Worm (Caenorhabditis elegans) whole organism, early embryonic: ENCODE results near the gene ears-2.

Experiments used
- B0310.2 ChIP-seq: sonication (generic microtip); optimal IDR thresholded peaks from 2 replicates; lab custom pipeline; 2016; ENCODE audit warnings: mild to moderate bottlenecking, missing genetic modification characterization, missing compliant biosample characterization
- F13C5.2 ChIP-seq: sonication (generic microtip); optimal IDR thresholded peaks from 2 replicates; lab custom pipeline; 2017; ENCODE audit warnings: mild to moderate bottlenecking, missing genetic modification characterization, inconsistent platforms, missing compliant biosample characterization
- aly-1 ChIP-seq: sonication (generic microtip); optimal IDR thresholded peaks from 2 replicates; lab custom pipeline; 2016; ENCODE audit warnings: missing genetic modification characterization, missing compliant biosample characterization
- ama-1 ChIP-seq: fragments of 150-350 bp; optimal IDR thresholded peaks from 2 replicates; lab custom pipeline; 2014
- ceh-13 ChIP-seq: fragments of 200-800 bp; sonication (Bioruptor generic); optimal IDR thresholded peaks from 2 replicates; lab custom pipeline; 2018; ENCODE audit warnings: mild to moderate bottlenecking, missing genetic modification characterization, missing compliant biosample characterization
- ceh-36 ChIP-seq: sonication (generic microtip); optimal IDR thresholded peaks from 2 replicates; lab custom pipeline; 2016; ENCODE audit warnings: missing genetic modification characterization, inconsistent platforms, missing compliant biosample characterization
- ets-7 ChIP-seq: sonication (generic microtip); optimal IDR thresholded peaks from 2 replicates; lab custom pipeline; 2016; ENCODE audit warnings: missing genotype, missing genetic modification characterization, missing compliant biosample characterization
- flt-1 ChIP-seq: fragments of 200-800 bp; sonication (Bioruptor generic); IDR thresholded peaks from 2 replicates; pipeline ENCODE4 v1.3.6; 2022; ENCODE audit warnings: missing genetic modification characterization, missing compliant biosample characterization
- hmbx-1 ChIP-seq: sonication (generic microtip); optimal IDR thresholded peaks from 2 replicates; lab custom pipeline; 2016; ENCODE audit warnings: mild to moderate bottlenecking, missing genetic modification characterization, missing compliant biosample characterization
- hmg-4 ChIP-seq: fragments of 200-800 bp; sonication (Bioruptor generic); optimal IDR thresholded peaks from 2 replicates; lab custom pipeline; 2018; ENCODE audit warnings: mild to moderate bottlenecking, missing genetic modification characterization, missing compliant biosample characterization
- hnd-1 ChIP-seq: sonication (generic microtip); optimal IDR thresholded peaks from 2 replicates; lab custom pipeline; 2016; ENCODE audit warnings: missing genetic modification characterization, missing compliant biosample characterization
- pes-1 ChIP-seq: fragments of 200-800 bp; sonication (Bioruptor generic); IDR thresholded peaks from 2 replicates; pipeline ENCODE4 v1.3.6; 2022; ENCODE audit warnings: missing genetic modification reagents, missing genetic modification characterization, missing compliant biosample characterization
- scrt-1 ChIP-seq: fragments of 200-800 bp; sonication (Bioruptor generic); IDR thresholded peaks from 2 replicates; pipeline ENCODE4 v1.3.6; 2022; ENCODE audit warnings: missing genetic modification characterization, missing compliant biosample characterization
- sea-1 ChIP-seq: fragments of 200-800 bp; sonication (Bioruptor generic); conservative IDR thresholded peaks from 2 replicates; pipeline ENCODE4 v1.3.6; 2022; ENCODE audit warnings: missing genetic modification characterization, missing compliant biosample characterization
- tbx-11 ChIP-seq: fragments of 200-800 bp; sonication (Bioruptor generic); IDR thresholded peaks from 2 replicates; pipeline ENCODE4 v1.3.6; 2022; ENCODE audit warnings: missing genetic modification characterization, missing compliant biosample characterization
- tbx-37 ChIP-seq: fragments of 200-800 bp; sonication (Bioruptor generic); conservative IDR thresholded peaks from 2 replicates; pipeline ENCODE4 v1.3.6; 2022; ENCODE audit warnings: missing genetic modification reagents, missing genetic modification characterization, missing compliant biosample characterization
- tra-4 ChIP-seq: sonication (generic microtip); optimal IDR thresholded peaks from 2 replicates; lab custom pipeline; 2017; ENCODE audit warnings: missing genetic modification characterization, missing compliant biosample characterization

Gene ears-2

ce11 chrIV:425052-425451 lies 34.8 kb upstream of the ears-2 start, which contains the start of gene daf-18:
TSS of gene daf-18 (minus strand) at chrIV:425177.
- peak; percentile 74 for TF ChIP-seq ceh-36 (tag; lab: Kevin White, UChicago)
- no peak for TF ChIP-seq flt-1 (GFP tag; lab: Robert Waterston, UW)

ce11 chrIV:422112-422511 lies 31.8 kb upstream of the ears-2 start:
- no peak for TF ChIP-seq sea-1 (GFP tag; lab: Robert Waterston, UW)
- TF ChIP-seq ets-7 (tag; lab: Kevin White, UChicago), result no peak
- no peak for TF ChIP-seq flt-1 (GFP tag; lab: Robert Waterston, UW)
- TF ChIP-seq aly-1 (tag; lab: Kevin White, UChicago), result no peak
- TF ChIP-seq B0310.2, result no peak
- no peak for TF ChIP-seq tbx-11 (GFP tag; lab: Robert Waterston, UW)
- no peak for TF ChIP-seq scrt-1 (GFP tag; lab: Robert Waterston, UW)
- no peak for TF ChIP-seq hmbx-1 (tag; lab: Kevin White, UChicago)
- TF ChIP-seq hmg-4, result no peak
- TF ChIP-seq ama-1 (lab: Kevin White, UChicago), result no peak
- no peak for TF ChIP-seq hnd-1
- TF ChIP-seq F13C5.2 (tag; lab: Kevin White, UChicago), result no peak
- no peak for TF ChIP-seq ceh-36 (tag; lab: Kevin White, UChicago)
- no peak for TF ChIP-seq ceh-13 (GFP tag; lab: Kevin White, UChicago)
- no peak for TF ChIP-seq pes-1 (GFP tag; lab: Robert Waterston, UW)
- TF ChIP-seq tra-4, result no peak

ce11 chrIV:420686-421085 lies 30.4 kb upstream of the ears-2 start:
- TF ChIP-seq hnd-1 (no peak), ama-1 (lab: Kevin White, UChicago) (no peak), hmbx-1 (tag; lab: Kevin White, UChicago) (no peak), ceh-13 (GFP tag; lab: Kevin White, UChicago) (no peak), aly-1 (tag; lab: Kevin White, UChicago) (no peak)

- TF ChIP-seq pes-1 (GFP tag; lab: Robert Waterston, UW) (no peak), tra-4 (no peak), ceh-36 (tag; lab: Kevin White, UChicago) (no peak), hmg-4 (no peak), flt-1 (GFP tag; lab: Robert Waterston, UW) (no peak), F13C5.2 (tag; lab: Kevin White, UChicago) (no peak), ets-7 (tag; lab: Kevin White, UChicago) (no peak), ama-1 (lab: Kevin White, UChicago) (no peak), ceh-13 (GFP tag; lab: Kevin White, UChicago) (no peak), tbx-37 (GFP tag; lab: Robert Waterston, UW) (no peak), aly-1 (tag; lab: Kevin White, UChicago) (no peak), scrt-1 (GFP tag; lab: Robert Waterston, UW) (no peak), sea-1 (GFP tag; lab: Robert Waterston, UW) (no peak)
These were observed 29.4 kb upstream of the ears-2 start, which contains the start of gene eri-1 for ce11 chrIV:419674-420073. TSS of gene eri-1 (minus strand) at chrIV:419958.

ce11 chrIV:410420-410891 lies 20.2 kb upstream of the ears-2 start, which contains the start of gene T07A9.12:
TSS of gene T07A9.12 (plus strand) at chrIV:410867.
- no peak for TF ChIP-seq B0310.2
- TF ChIP-seq scrt-1 (GFP tag; lab: Robert Waterston, UW), result no peak
- no peak for TF ChIP-seq tbx-37 (GFP tag; lab: Robert Waterston, UW)
- no peak for TF ChIP-seq F13C5.2 (tag; lab: Kevin White, UChicago)
- TF ChIP-seq hnd-1, result no peak
- peak; percentile 12 for TF ChIP-seq ets-7 (tag; lab: Kevin White, UChicago)
- TF ChIP-seq tbx-11 (GFP tag; lab: Robert Waterston, UW), result no peak

- no peak for TF ChIP-seq ceh-13 (GFP tag; lab: Kevin White, UChicago)
- peak; percentile 66 for TF ChIP-seq ceh-36 (tag; lab: Kevin White, UChicago)
These were observed 19.7 kb upstream of the ears-2 start, which contains the start of gene kgb-1 for ce11 chrIV:409935-410334. TSS of gene kgb-1 (minus strand) at chrIV:410035.

- TF ChIP-seq pes-1 (GFP tag; lab: Robert Waterston, UW), result no peak
- TF ChIP-seq hnd-1, result no peak
- TF ChIP-seq ama-1 (lab: Kevin White, UChicago), result no peak
- TF ChIP-seq tbx-37 (GFP tag; lab: Robert Waterston, UW), result no peak
- no peak for TF ChIP-seq ceh-13 (GFP tag; lab: Kevin White, UChicago)
- no peak for TF ChIP-seq hmbx-1 (tag; lab: Kevin White, UChicago)
- no peak for TF ChIP-seq ets-7 (tag; lab: Kevin White, UChicago)
- no peak for TF ChIP-seq F13C5.2 (tag; lab: Kevin White, UChicago)
- no peak for TF ChIP-seq flt-1 (GFP tag; lab: Robert Waterston, UW)
- TF ChIP-seq tra-4, result no peak
- TF ChIP-seq B0310.2, result no peak
- TF ChIP-seq aly-1 (tag; lab: Kevin White, UChicago), result no peak
- TF ChIP-seq ceh-36 (tag; lab: Kevin White, UChicago), result no peak
- no peak for TF ChIP-seq scrt-1 (GFP tag; lab: Robert Waterston, UW)
- TF ChIP-seq sea-1 (GFP tag; lab: Robert Waterston, UW), result no peak
- TF ChIP-seq tbx-11 (GFP tag; lab: Robert Waterston, UW), result no peak
These were observed 18.6 kb upstream of the ears-2 start for ce11 chrIV:408892-409291.

ce11 chrIV:401395-401794 lies 11.1 kb upstream of the ears-2 start, which contains the start of gene gpa-4:
TSS of gene gpa-4 (plus strand) at chrIV:401695.
- TF ChIP-seq ama-1 (lab: Kevin White, UChicago) (no peak), tbx-11 (GFP tag; lab: Robert Waterston, UW) (no peak), B0310.2 (no peak), tbx-37 (GFP tag; lab: Robert Waterston, UW) (no peak), hnd-1 (no peak), hmbx-1 (tag; lab: Kevin White, UChicago) (no peak), sea-1 (GFP tag; lab: Robert Waterston, UW) (no peak)
